Worm (Caenorhabditis elegans) whole organism, L4 larva: ENCODE data around the gene R10E4.1.

Experiments
- ama-1 ChIP-seq: fragments of 150-350 bp; optimal IDR thresholded peaks from 2 replicates; lab custom pipeline; 2014; ENCODE audit warnings: inconsistent platforms, mixed read lengths
- attf-4 ChIP-seq: sonication (generic microtip); optimal IDR thresholded peaks from 3 replicates; lab custom pipeline; 2017; ENCODE audit warnings: missing biosample characterization, missing genetic modification characterization
- dmd-9 ChIP-seq: fragments of 200-800 bp; sonication (Bioruptor generic); IDR thresholded peaks from 2 replicates; pipeline ENCODE4 v1.3.6; 2022; ENCODE audit warnings: missing genetic modification reagents, missing genetic modification characterization, missing compliant biosample characterization
- dpl-1 ChIP-seq: fragments of 150-350 bp; optimal IDR thresholded peaks from 2 replicates; lab custom pipeline; 2014; ENCODE audit warnings: missing biosample characterization, missing genetic modification reagents, missing genetic modification characterization
- jun-1 ChIP-seq: fragments of 150-350 bp; optimal IDR thresholded peaks from 2 replicates; lab custom pipeline; 2014; ENCODE audit warnings: missing biosample characterization, missing genetic modification reagents, missing genetic modification characterization
- lin-39 ChIP-seq: fragments of 150-350 bp; optimal IDR thresholded peaks from 2 replicates; lab custom pipeline; 2014; ENCODE audit warnings: missing biosample characterization, missing genetic modification reagents, missing genetic modification characterization
- nhr-237 ChIP-seq: sonication (generic microtip); optimal IDR thresholded peaks from 2 replicates; lab custom pipeline; 2017; ENCODE audit warnings: missing biosample characterization, missing genetic modification characterization
- pqm-1 ChIP-seq: sonication (generic microtip); optimal IDR thresholded peaks from 2 replicates; lab custom pipeline; 2017; ENCODE audit warnings: missing biosample characterization, missing genetic modification characterization
- ztf-11 ChIP-seq: fragments of 150-350 bp; optimal IDR thresholded peaks from 2 replicates; lab custom pipeline; 2014; ENCODE audit warnings: missing biosample characterization, missing genetic modification characterization

DNA sequence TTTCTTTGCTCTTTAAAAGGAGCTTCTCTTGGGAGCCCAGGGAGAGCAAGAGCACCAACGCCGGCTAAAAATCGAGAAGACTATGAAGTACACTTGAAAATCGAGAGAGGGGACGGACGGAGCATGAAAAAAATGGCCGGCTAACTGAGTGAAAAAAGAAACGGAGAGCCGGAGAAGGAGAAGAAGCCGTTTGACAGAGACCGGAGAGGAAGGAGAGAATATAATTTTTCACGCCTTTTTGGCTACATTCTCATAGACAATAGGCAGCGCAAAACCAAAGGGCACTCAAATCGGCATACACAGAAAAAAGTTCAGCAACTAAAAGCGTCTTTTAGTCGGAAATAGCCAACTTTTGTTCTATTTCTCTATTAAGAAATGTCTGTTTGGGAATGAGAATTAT is 48.0 kb upstream of the R10E4.1 start:
- TF ChIP-seq ztf-11 (tag; lab: Kevin White, UChicago) (no peak), lin-39 (tag; lab: Kevin White, UChicago) (no peak), dpl-1 (no peak), dmd-9 (GFP tag; lab: Robert Waterston, UW) (no peak), pqm-1 (no peak), nhr-237 (tag; lab: Kevin White, UChicago) (no peak), jun-1 (tag; lab: Kevin White, UChicago) (no peak), attf-4 (tag; lab: Kevin White, UChicago) (no peak), ama-1 (lab: Kevin White, UChicago) (no peak)
